Fruit fly (Drosophila melanogaster) whole organism, adult: Measurements from ENCODE around the gene CG31769.

Experiments used
- CG11617 ChIP-seq: fragments of 200-800 bp; sonication (Bioruptor generic); optimal IDR thresholded peaks from 2 replicates; lab custom pipeline; 2017; ENCODE audit warnings: mild to moderate bottlenecking, missing biosample characterization, missing genetic modification reagents, missing genetic modification characterization
- CG12768 ChIP-seq: fragments of 200-800 bp; sonication (Bioruptor generic); optimal IDR thresholded peaks from 2 replicates; lab custom pipeline; 2017; ENCODE audit warnings: missing biosample characterization, missing genetic modification characterization, mild to moderate bottlenecking, moderate library complexity, missing genetic modification reagents
- CG14711 ChIP-seq: fragments of 200-800 bp; sonication (Bioruptor generic); optimal IDR thresholded peaks from 2 replicates; lab custom pipeline; 2018; ENCODE audit warnings: missing biosample characterization, mild to moderate bottlenecking, missing genetic modification characterization, moderate library complexity
- CG1620 ChIP-seq: fragments of 200-800 bp; sonication (Bioruptor generic); optimal IDR thresholded peaks from 2 replicates; lab custom pipeline; 2016; ENCODE audit warnings: missing biosample characterization, missing genetic modification characterization
- CG33017 ChIP-seq: fragments of 200-800 bp; sonication (Bioruptor generic); optimal IDR thresholded peaks from 2 replicates; lab custom pipeline; 2018; ENCODE audit warnings: missing biosample characterization, mild to moderate bottlenecking, missing genetic modification characterization, moderate library complexity
- CG5204 ChIP-seq: fragments of 200-800 bp; sonication (Bioruptor generic); optimal IDR thresholded peaks from 2 replicates; lab custom pipeline; 2016; ENCODE audit warnings: missing biosample characterization, missing genetic modification characterization
- CG7045 ChIP-seq: fragments of 200-800 bp; sonication (Bioruptor generic); optimal IDR thresholded peaks from 2 replicates; lab custom pipeline; 2017; ENCODE audit warnings: missing biosample characterization, mild to moderate bottlenecking, missing genetic modification characterization
- CG7101 ChIP-seq: fragments of 200-800 bp; sonication (Bioruptor generic); optimal IDR thresholded peaks from 2 replicates; lab custom pipeline; 2018; ENCODE audit warnings: missing biosample characterization, mild to moderate bottlenecking, missing genetic modification characterization, moderate library complexity
- Clk ChIP-seq: fragments of 200-800 bp; sonication (Bioruptor generic); optimal IDR thresholded peaks from 2 replicates; lab custom pipeline; 2017; ENCODE audit warnings: missing biosample characterization, missing genetic modification characterization
- Crg-1 ChIP-seq: fragments of 200-800 bp; sonication (Bioruptor generic); optimal IDR thresholded peaks from 2 replicates; lab custom pipeline; 2016; ENCODE audit warnings: missing biosample characterization, missing genetic modification characterization
- Hr96 ChIP-seq: fragments of 200-800 bp; sonication (Bioruptor generic); optimal IDR thresholded peaks from 2 replicates; lab custom pipeline; 2016; ENCODE audit warnings: missing biosample characterization, missing genetic modification characterization
- Mnt ChIP-seq: fragments of 200-800 bp; sonication (Bioruptor generic); optimal IDR thresholded peaks from 2 replicates; lab custom pipeline; 2016; ENCODE audit warnings: missing biosample characterization, mild to moderate bottlenecking, missing genetic modification characterization
- bab1 ChIP-seq: fragments of 200-800 bp; sonication (Bioruptor generic); optimal IDR thresholded peaks from 3 replicates; lab custom pipeline; 2019; ENCODE audit warnings: missing biosample characterization, mild to moderate bottlenecking, missing genetic modification characterization, moderate library complexity
- cic ChIP-seq: fragments of 200-800 bp; sonication (Bioruptor generic); optimal IDR thresholded peaks from 2 replicates; lab custom pipeline; 2017; ENCODE audit warnings: missing biosample characterization, mild to moderate bottlenecking, missing genetic modification characterization, moderate library complexity
- cnc ChIP-seq, 2 experiments: fragments of >200 bp; optimal IDR thresholded peaks; 2 replicates each; lab custom pipeline; 2017
- kay ChIP-seq: fragments of 200-800 bp; sonication (Bioruptor generic); peaks from one replicate; lab custom pipeline; 2016; ENCODE audit warnings: missing biosample characterization, missing genetic modification characterization, borderline replicate concordance
- ovo ChIP-seq: fragments of 200-800 bp; sonication (Bioruptor generic); optimal IDR thresholded peaks from 2 replicates; lab custom pipeline; 2016; ENCODE audit warnings: missing biosample characterization, missing genetic modification characterization
- pad ChIP-seq: fragments of 200-800 bp; sonication (Bioruptor generic); optimal IDR thresholded peaks from 3 replicates; lab custom pipeline; 2017; ENCODE audit warnings: missing biosample characterization, missing genetic modification characterization, mild to moderate bottlenecking, moderate library complexity, missing genetic modification reagents
- tj ChIP-seq: fragments of 200-800 bp; sonication (Bioruptor generic); optimal IDR thresholded peaks from 3 replicates; lab custom pipeline; 2017; ENCODE audit warnings: missing biosample characterization, mild to moderate bottlenecking, missing genetic modification characterization, moderate library complexity
- toe ChIP-seq: fragments of 200-800 bp; sonication (Bioruptor generic); optimal IDR thresholded peaks from 2 replicates; lab custom pipeline; 2016; ENCODE audit warnings: missing biosample characterization, missing genetic modification characterization

The CG31769 gene

DNA sequence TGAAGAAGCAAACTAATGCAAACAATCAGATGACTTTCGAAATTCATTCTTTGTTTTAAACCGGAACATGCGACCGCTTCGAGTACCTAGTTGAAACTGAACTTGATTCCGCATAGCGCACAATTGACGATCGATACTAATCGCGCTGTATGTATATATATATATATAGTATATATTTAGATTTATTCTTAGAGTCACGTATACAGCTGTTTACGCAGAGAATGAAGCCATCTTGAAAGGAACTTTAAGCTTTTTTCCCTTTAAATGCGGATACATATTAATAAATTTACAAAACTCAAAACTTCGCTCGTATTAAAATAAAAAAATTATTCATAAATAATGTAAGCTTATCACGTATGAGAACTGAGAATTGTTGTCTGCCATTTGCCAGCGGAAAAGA is at the start of gene CG31769:
Gene CG31769 (minus strand): TSS at position 101 of the 400 bp plus-strand sequence.
- TF ChIP-seq CG12768 (GFP tag; lab: Kevin White, UChicago) (no peak), Clk (GFP tag; lab: Kevin White, UChicago) (no peak), CG7101 (tag; lab: Kevin White, UChicago) (no peak), CG5204 (GFP tag; lab: Kevin White, UChicago) (no peak), Hr96 (no peak), CG1620 (GFP tag; lab: Kevin White, UChicago) (no peak), tj (GFP tag; lab: Kevin White, UChicago) (no peak), ovo (GFP tag; lab: Kevin White, UChicago) (no peak)

DNA sequence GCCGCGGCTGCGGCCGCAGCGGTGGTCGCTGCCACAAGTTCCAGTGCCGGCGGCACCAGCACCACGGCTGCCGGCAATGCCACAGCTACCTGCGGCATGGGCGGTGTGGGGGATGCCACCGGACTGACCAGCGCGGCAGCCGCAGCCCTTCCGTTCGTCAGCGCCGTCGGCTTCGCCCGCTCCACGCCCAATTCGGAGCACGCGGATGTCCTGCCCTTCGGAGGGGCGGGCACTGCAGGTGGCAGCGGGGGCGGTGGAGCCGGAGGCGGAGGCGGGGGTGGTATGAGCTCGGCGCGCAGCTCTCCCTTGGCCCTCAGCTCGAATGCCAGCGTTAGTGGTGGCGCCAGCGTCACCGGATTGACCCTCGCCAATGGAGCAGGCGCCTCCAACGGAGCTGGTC is 47.5 kb upstream of the CG31769 start:
- TF ChIP-seq cic (GFP tag; lab: Kevin White, UChicago) (no peak), cnc (optimal IDR thresholded peaks at IDR 0.05; lab: Kevin White, UChicago) (no peak), CG33017 (tag; lab: Kevin White, UChicago) (no peak), CG7045 (GFP tag; lab: Kevin White, UChicago) (no peak)

DNA sequence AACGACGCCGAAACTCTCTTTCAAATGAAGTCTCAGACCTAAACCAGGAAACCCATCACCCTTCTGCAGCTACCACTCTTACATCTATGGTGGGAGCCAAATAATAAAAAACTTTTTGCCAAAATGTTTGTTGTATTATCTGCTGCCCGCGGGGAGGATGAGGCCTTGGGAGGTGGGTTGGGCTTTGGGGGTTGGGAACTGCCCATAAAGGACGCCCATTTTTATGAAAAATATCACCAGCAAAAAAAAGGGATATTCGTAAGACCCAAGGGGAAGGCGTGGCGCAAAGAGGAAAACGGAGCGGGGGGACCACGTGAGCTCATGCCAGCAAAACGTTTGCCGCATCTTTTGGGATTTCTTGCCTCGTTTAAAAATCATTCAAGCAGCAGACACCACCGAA is 35.8 kb upstream of the CG31769 start:
- no peak for TF ChIP-seq CG1620 (GFP tag; lab: Kevin White, UChicago)
- no peak for TF ChIP-seq kay (GFP tag; lab: Kevin White, UChicago)
- TF ChIP-seq Crg-1 = no peak
- no peak for TF ChIP-seq tj (GFP tag; lab: Kevin White, UChicago)
- no peak for TF ChIP-seq Mnt (GFP tag; lab: Kevin White, UChicago)
- TF ChIP-seq Clk (GFP tag; lab: Kevin White, UChicago) = no peak
- TF ChIP-seq ovo (GFP tag; lab: Kevin White, UChicago) = no peak
- no peak for TF ChIP-seq bab1 (GFP tag; lab: Kevin White, UChicago)
- TF ChIP-seq pad (GFP tag; lab: Kevin White, UChicago) = no peak
- no peak for TF ChIP-seq cic (GFP tag; lab: Kevin White, UChicago)
- no peak for TF ChIP-seq CG33017 (tag; lab: Kevin White, UChicago)

DNA sequence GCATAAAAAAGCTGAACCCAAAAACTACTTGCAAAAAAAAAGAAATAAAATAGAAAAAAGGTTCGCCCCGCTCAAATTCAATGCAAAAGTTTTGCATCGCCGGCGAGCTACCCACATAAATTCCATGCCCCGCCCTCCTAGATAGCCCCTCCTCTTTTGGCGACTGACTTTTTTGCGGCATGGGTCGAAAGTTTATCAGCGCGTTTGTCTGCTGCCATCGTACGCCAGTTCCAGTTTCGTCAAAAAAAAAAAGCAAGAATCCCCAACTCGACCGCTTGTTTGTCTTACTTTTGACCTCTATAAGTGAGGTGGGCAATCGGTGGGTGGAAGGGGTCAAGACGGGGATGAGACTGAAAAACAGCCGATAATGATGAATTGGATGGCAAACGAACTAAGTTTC is 32.3 kb upstream of the CG31769 start:
- TF ChIP-seq CG7045 (GFP tag; lab: Kevin White, UChicago) (no peak), CG1620 (GFP tag; lab: Kevin White, UChicago) (no peak), Clk (GFP tag; lab: Kevin White, UChicago) (no peak), CG14711 (tag; lab: Kevin White, UChicago) (no peak), CG12768 (GFP tag; lab: Kevin White, UChicago) (no peak), tj (GFP tag; lab: Kevin White, UChicago) (no peak), pad (GFP tag; lab: Kevin White, UChicago) (no peak), bab1 (GFP tag; lab: Kevin White, UChicago) (no peak), cnc (optimal IDR thresholded peaks at IDR 0.05; lab: Kevin White, UChicago) (no peak), Mnt (GFP tag; lab: Kevin White, UChicago) (no peak), CG7101 (tag; lab: Kevin White, UChicago) (no peak), toe (GFP tag; lab: Kevin White, UChicago) (no peak), Hr96 (no peak)

DNA sequence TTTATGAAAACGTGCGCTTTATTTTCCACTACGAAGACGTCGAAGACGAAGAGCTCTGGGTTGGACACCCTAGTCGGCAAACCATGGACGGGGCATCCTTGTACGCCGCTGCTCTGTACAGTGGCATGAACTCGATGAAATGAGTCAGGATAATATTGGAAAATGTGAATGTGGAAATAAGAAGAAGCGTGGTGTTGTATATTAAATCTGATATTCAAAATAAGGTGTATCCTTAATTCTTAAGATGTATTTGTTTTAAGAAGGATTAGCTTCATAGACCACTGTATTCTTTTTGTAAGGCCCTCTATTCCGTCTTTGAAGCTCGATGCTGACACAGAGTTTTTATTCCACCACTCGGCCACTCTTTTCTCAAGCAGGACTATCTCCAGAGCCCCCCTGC is 30.7 kb upstream of the CG31769 start:
- no peak for TF ChIP-seq Mnt (GFP tag; lab: Kevin White, UChicago)
- TF ChIP-seq kay (GFP tag; lab: Kevin White, UChicago) = no peak
- no peak for TF ChIP-seq Hr96
- no peak for TF ChIP-seq tj (GFP tag; lab: Kevin White, UChicago)
- TF ChIP-seq CG33017 (tag; lab: Kevin White, UChicago) = no peak
- TF ChIP-seq CG7045 (GFP tag; lab: Kevin White, UChicago) = no peak
- no peak for TF ChIP-seq Clk (GFP tag; lab: Kevin White, UChicago)
- no peak for TF ChIP-seq CG12768 (GFP tag; lab: Kevin White, UChicago)
- no peak for TF ChIP-seq Crg-1
- TF ChIP-seq CG5204 (GFP tag; lab: Kevin White, UChicago) = no peak
- no peak for TF ChIP-seq bab1 (GFP tag; lab: Kevin White, UChicago)
- no peak for TF ChIP-seq CG11617 (GFP tag; lab: Kevin White, UChicago)
- TF ChIP-seq ovo (GFP tag; lab: Kevin White, UChicago) = no peak
- no peak for TF ChIP-seq cnc (optimal IDR thresholded peaks at IDR 0.05; lab: Kevin White, UChicago)
- no peak for TF ChIP-seq CG7101 (tag; lab: Kevin White, UChicago)
- no peak for TF ChIP-seq CG14711 (tag; lab: Kevin White, UChicago)

DNA sequence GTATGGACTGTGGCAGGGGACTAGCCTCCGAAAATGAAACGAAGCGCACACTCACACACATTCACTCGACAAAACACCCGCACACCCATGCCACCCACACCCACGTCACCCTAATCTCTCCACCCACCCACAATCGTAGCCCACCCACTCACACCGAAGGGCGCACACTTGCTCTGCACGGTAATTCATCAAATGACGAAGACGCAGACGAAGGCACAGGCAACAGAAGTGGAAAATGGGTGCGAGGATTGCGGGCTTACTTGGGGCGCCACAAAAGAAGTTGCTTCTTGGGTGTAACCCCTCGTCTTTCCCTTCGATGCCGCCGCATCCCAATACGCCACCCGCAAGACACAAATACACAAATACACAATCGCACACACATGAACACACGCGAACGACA is 25.7 kb upstream of the CG31769 start:
- no peak for TF ChIP-seq CG7101 (tag; lab: Kevin White, UChicago)
- TF ChIP-seq Mnt (GFP tag; lab: Kevin White, UChicago) = no peak
- TF ChIP-seq tj (GFP tag; lab: Kevin White, UChicago) = no peak
